Fruit fly (Drosophila melanogaster): Measurements from ENCODE around the gene CG17261.

CG17261 gene

DNA sequence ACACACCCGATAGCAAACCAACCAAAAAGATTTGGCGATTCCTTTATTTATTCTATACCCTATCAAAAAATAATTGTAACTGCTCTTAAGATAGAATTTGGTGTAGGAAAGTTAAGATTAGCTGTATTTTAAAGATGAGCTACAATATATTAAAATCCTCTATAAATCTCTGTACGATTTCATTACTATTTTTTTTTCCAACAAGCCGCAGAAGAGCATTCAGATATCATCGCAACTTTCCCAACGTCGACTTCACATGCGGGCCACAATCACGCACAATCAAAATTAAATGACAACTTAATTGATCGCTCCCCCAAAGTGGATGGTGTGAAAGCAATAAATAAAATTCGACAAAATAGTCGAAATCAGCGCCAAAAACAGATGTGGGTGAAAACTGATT lies 50.2 kb downstream of the CG17261 start (continued):
- TF ChIP-seq stc (GFP tag; IDR thresholded peaks at IDR 0.05) = peak; percentile 27; the same call in 1 of the 2 replicates
- peak; percentile 52 for TF ChIP-seq nmo (GFP tag; optimal IDR thresholded peaks at IDR 0.05)
- peak; percentile 52 for TF ChIP-seq Xrp1 (GFP tag; IDR thresholded peaks at IDR 0.05)
- TF ChIP-seq phol (tag; optimal IDR thresholded peaks at IDR 0.05) = peak; percentile 31
- peak; percentile 7 for TF ChIP-seq CG1603 (tag; optimal IDR thresholded peaks at IDR 0.05)
- peak; percentile 17 for TF ChIP-seq HLH54F (GFP tag; optimal IDR thresholded peaks at IDR 0.05)
- TF ChIP-seq HLH3B (GFP tag; IDR thresholded peaks at IDR 0.05) = peak; percentile 42; the same call in 1 of the 2 replicates
- peak; percentile 69 for TF ChIP-seq Sox102F (GFP tag; optimal IDR thresholded peaks at IDR 0.05)
- peak in 1 of 2 experiments; percentile 64 for TF ChIP-seq eve (GFP tag; optimal IDR thresholded peaks at IDR 0.05)
- peak; percentile 10 for TF ChIP-seq tin (GFP tag; optimal IDR thresholded peaks at IDR 0.05)
- peak; percentile 3 for TF ChIP-seq Myb (GFP tag; optimal IDR thresholded peaks at IDR 0.05)
- 0 out of 3 replicates have a peak, but pooled peaks have one; percentile 34 for TF ChIP-seq otp (GFP tag; IDR thresholded peaks at IDR 0.05)
- peak; percentile 92 for TF ChIP-seq D19A (tag; optimal IDR thresholded peaks at IDR 0.05)
- peak; percentile 65 for TF ChIP-seq Sox100B (GFP tag; optimal IDR thresholded peaks at IDR 0.05)
- no peak for TF ChIP-seq jumu (GFP tag; optimal IDR thresholded peaks at IDR 0.05)
- peak; percentile 44 for TF ChIP-seq cwo (GFP tag; optimal IDR thresholded peaks at IDR 0.05)
- TF ChIP-seq ci (GFP tag; IDR thresholded peaks at IDR 0.05) = peak; percentile 51; the same call in 1 of the 3 replicates
- TF ChIP-seq CG12391 (tag; optimal IDR thresholded peaks at IDR 0.05) = peak; percentile 30
- TF ChIP-seq lilli (GFP tag; optimal IDR thresholded peaks at IDR 0.05) = peak; percentile 52
- peak; percentile 24 for TF ChIP-seq CG7556 (GFP tag; optimal IDR thresholded peaks at IDR 0.05)
- peak in 1 of 2 experiments; percentile 4 for TF ChIP-seq chif (GFP tag; optimal IDR thresholded peaks at IDR 0.05)
- TF ChIP-seq sob (GFP tag; IDR thresholded peaks at IDR 0.05) = peak; percentile 35
- peak; percentile 38 for TF ChIP-seq Ets65A (GFP tag)
- TF ChIP-seq CG10274 (GFP tag; optimal IDR thresholded peaks at IDR 0.05) = peak; percentile 15
- TF ChIP-seq gem (tag; optimal IDR thresholded peaks at IDR 0.05) = peak; percentile 61
- TF ChIP-seq tgo (GFP tag; IDR thresholded peaks at IDR 0.05) = peak; percentile 30; the same call in 2 of the 3 replicates
- TF ChIP-seq CG6175 (GFP tag; IDR thresholded peaks at IDR 0.05) = no peak
- TF ChIP-seq chinmo (GFP tag; IDR thresholded peaks at IDR 0.05; ENCODE audit: partially characterized antibody) = no peak
- peak; percentile 36; the same call in 1 of the 2 replicates for TF ChIP-seq lmd (GFP tag; IDR thresholded peaks at IDR 0.05)
- peak; percentile 51 for TF ChIP-seq CG2120 (GFP tag; optimal IDR thresholded peaks at IDR 0.05)
- TF ChIP-seq CG9932 (GFP tag; IDR thresholded peaks at IDR 0.05) = peak; percentile 28; the same call in 1 of the 2 replicates
- TF ChIP-seq CG17361 (GFP tag; IDR thresholded peaks at IDR 0.05) = 0 out of 3 replicates have a peak, but pooled peaks have one; percentile 23
- TF ChIP-seq CG11560 (tag; IDR thresholded peaks at IDR 0.05) = no peak
- TF ChIP-seq ranshi (GFP tag; IDR thresholded peaks at IDR 0.05) = peak; percentile 10; the same call in 1 of the 2 replicates
- TF ChIP-seq fd96Cb (tag; optimal IDR thresholded peaks at IDR 0.05) = peak; percentile 43
- TF ChIP-seq E2f1 (GFP tag; IDR thresholded peaks at IDR 0.05) = peak; percentile 52
- peak; percentile 24 for TF ChIP-seq scrt (GFP tag; optimal IDR thresholded peaks at IDR 0.05)
- peak; percentile 1 for TF ChIP-seq Ssrp (tag; optimal IDR thresholded peaks at IDR 0.05)
- TF ChIP-seq Lhr (GFP tag; optimal IDR thresholded peaks at IDR 0.05) = no peak
- peak; percentile 17 for TF ChIP-seq NfI (GFP tag; optimal IDR thresholded peaks at IDR 0.05)
- TF ChIP-seq pho (GFP tag; optimal IDR thresholded peaks at IDR 0.05) = peak; percentile 22
- TF ChIP-seq CG10366 (GFP tag; IDR thresholded peaks at IDR 0.05) = peak; percentile 29; the same call in 1 of the 2 replicates
- peak; percentile 64; the same call in 1 of the 2 replicates for TF ChIP-seq vvl (GFP tag; IDR thresholded peaks at IDR 0.05)
- TF ChIP-seq CG17829 (tag; optimal IDR thresholded peaks at IDR 0.05) = no peak
- TF ChIP-seq Abd-B (GFP tag; optimal IDR thresholded peaks at IDR 0.05) = peak; percentile 0
- peak; percentile 60 for TF ChIP-seq sisA (GFP tag; IDR thresholded peaks at IDR 0.05)
- TF ChIP-seq CG2678 (tag; optimal IDR thresholded peaks at IDR 0.05) = peak; percentile 61
- TF ChIP-seq MTF-1 (GFP tag; optimal IDR thresholded peaks at IDR 0.05; ENCODE audit: borderline replicate concordance) = no peak
- peak; percentile 46; the same call in 1 of the 3 replicates for TF ChIP-seq CG11695 (GFP tag; IDR thresholded peaks at IDR 0.05)
- no peak for TF ChIP-seq CG7271 (tag; optimal IDR thresholded peaks at IDR 0.05)
